Worm (Caenorhabditis elegans) whole organism, L1 larva: ENCODE results near the gene frm-2.
A peak's percentile ranks its signal among the peaks of the same experiment; 100 is the strongest.

Experiments
- ces-1 ChIP-seq: fragments of 150-350 bp; optimal IDR thresholded peaks from 2 replicates; lab custom pipeline; 2014; ENCODE audit warnings: missing biosample characterization, missing genetic modification reagents, missing genetic modification characterization
- efl-1 ChIP-seq, 4 experiments: fragments of 150-350 bp; optimal IDR thresholded peaks in 3 of 4; peaks in 1 of 4; 1 replicate in 1 of 4; 2 replicates in 3 of 4; lab custom pipeline; 2014; ENCODE audit warnings: missing biosample characterization in 2 of 4, missing genetic modification characterization in 2 of 4, missing genetic modification reagents in 2 of 4
- fos-1 ChIP-seq: fragments of 150-350 bp; optimal IDR thresholded peaks from 2 replicates; lab custom pipeline; 2014; ENCODE audit warnings: missing biosample characterization, missing genetic modification characterization
- hpl-2 ChIP-seq: fragments of 150-350 bp; optimal IDR thresholded peaks from 2 replicates; lab custom pipeline; 2014; ENCODE audit warnings: missing biosample characterization, missing genetic modification reagents, missing genetic modification characterization
- irx-1 ChIP-seq: sonication (generic microtip); optimal IDR thresholded peaks from 2 replicates; lab custom pipeline; 2016; ENCODE audit warnings: missing genetic modification characterization, missing compliant biosample characterization
- lin-35 ChIP-seq, 2 experiments: fragments of 150-350 bp; optimal IDR thresholded peaks; 2 replicates each; lab custom pipeline; 2014; ENCODE audit warnings: missing biosample characterization in 2 of 2, missing genetic modification characterization in 2 of 2, missing genetic modification reagents in 2 of 2
- lin-39 ChIP-seq: fragments of 150-350 bp; optimal IDR thresholded peaks from 2 replicates; lab custom pipeline; 2014; ENCODE audit warnings: missing biosample characterization, missing genetic modification reagents, missing genetic modification characterization
- lsy-2 ChIP-seq, 2 experiments: fragments of 150-350 bp; optimal IDR thresholded peaks; 2 replicates each; lab custom pipeline; 2014; ENCODE audit warnings: missing biosample characterization in 2 of 2, missing genetic modification characterization in 2 of 2
- mdl-1 ChIP-seq, 2 experiments: fragments of 150-350 bp; optimal IDR thresholded peaks; 2 replicates each; lab custom pipeline; 2014 to 2017; ENCODE audit warnings: missing biosample characterization in 2 of 2, missing genetic modification characterization in 2 of 2, inconsistent platforms in 1 of 2
- nhr-12 ChIP-seq: sonication (generic microtip); optimal IDR thresholded peaks from 2 replicates; lab custom pipeline; 2017; ENCODE audit warnings: missing biosample characterization, missing genetic modification characterization
- pqm-1 ChIP-seq: sonication (generic microtip); optimal IDR thresholded peaks from 3 replicates; lab custom pipeline; 2017; ENCODE audit warnings: missing biosample characterization, missing genetic modification characterization
- snpc-4 ChIP-seq: fragments of 150-350 bp; optimal IDR thresholded peaks from 2 replicates; lab custom pipeline; 2014; ENCODE audit warnings: missing biosample characterization, missing genetic modification characterization
- sptf-1 ChIP-seq: fragments of 150-350 bp; optimal IDR thresholded peaks from 2 replicates; lab custom pipeline; 2014; ENCODE audit warnings: missing biosample characterization, missing genetic modification characterization
- unc-86 ChIP-seq: sonication (generic microtip); optimal IDR thresholded peaks from 2 replicates; lab custom pipeline; 2016; ENCODE audit warnings: missing genetic modification characterization, missing compliant biosample characterization

- TF ChIP-seq sptf-1 (tag; lab: Kevin White, UChicago) (no peak), unc-86 (tag; lab: Kevin White, UChicago) (no peak), lin-39 (no peak), hpl-2 (GFP tag; lab: Kevin White, UChicago) (no peak), nhr-12 (tag; lab: Kevin White, UChicago) (no peak), pqm-1 (tag; lab: Kevin White, UChicago) (no peak), mdl-1 (tag; optimal IDR thresholded peaks at IDR 0.05; lab: Kevin White, UChicago) (no peak), snpc-4 (tag; lab: Kevin White, UChicago) (no peak), irx-1 (tag; lab: Kevin White, UChicago) (no peak), lsy-2 (tag; optimal IDR thresholded peaks at IDR 0.05; lab: Kevin White, UChicago) (no peak), fos-1 (tag; lab: Kevin White, UChicago) (no peak), lin-35 (GFP tag; optimal IDR thresholded peaks at IDR 0.05; lab: Kevin White, UChicago) (no peak), efl-1 (optimal IDR thresholded peaks at IDR 0.05; lab: Kevin White, UChicago) (no peak), efl-1 (GFP tag; optimal IDR thresholded peaks at IDR 0.05 in 1 of 2; lab: Kevin White, UChicago) (peak in 1 of 2 experiments; percentile 51), ces-1 (GFP tag; lab: Kevin White, UChicago) (no peak)
Measured at ce11 chrIII:6002024-6002423, 20.1 kb upstream of the frm-2 start.
